Fruit fly (Drosophila melanogaster) whole organism, embryonic: ENCODE measurements around the gene Cpr76Bb.

Source experiments
- Ada2b ChIP-seq: fragments of 200-800 bp; sonication (Bioruptor generic); IDR thresholded peaks from 2 replicates; pipeline ENCODE4 v1.3.6; 2022; ENCODE audit warnings: missing biosample characterization, missing genetic modification characterization
- B-H1 ChIP-seq: fragments of 200-800 bp; sonication (Bioruptor generic); IDR thresholded peaks from 3 replicates; pipeline ENCODE4 v1.3.6; 2022; ENCODE audit warnings: missing biosample characterization, missing genetic modification characterization
- CG12071 ChIP-seq: fragments of 200-800 bp; sonication (Bioruptor generic); optimal IDR thresholded peaks from 3 replicates; lab custom pipeline; 2018; ENCODE audit warnings: missing biosample characterization, mild to moderate bottlenecking, missing genetic modification characterization
- CG13424 ChIP-seq: fragments of 200-800 bp; sonication (Bioruptor generic); optimal IDR thresholded peaks from 2 replicates; lab custom pipeline; 2019; ENCODE audit warnings: missing biosample characterization, mild to moderate bottlenecking, missing genetic modification characterization, moderate library complexity
- CG1529 ChIP-seq: fragments of 200-800 bp; sonication (Bioruptor generic); optimal IDR thresholded peaks from 3 replicates; lab custom pipeline; 2018; ENCODE audit warnings: missing biosample characterization, missing genetic modification characterization
- CG15601 ChIP-seq: fragments of 200-800 bp; sonication (Bioruptor generic); optimal IDR thresholded peaks from 3 replicates; lab custom pipeline; 2019; ENCODE audit warnings: missing biosample characterization, mild to moderate bottlenecking, missing genetic modification characterization, moderate library complexity
- CG17385 ChIP-seq: fragments of 200-800 bp; sonication (Bioruptor generic); optimal IDR thresholded peaks from 3 replicates; lab custom pipeline; 2018; ENCODE audit warnings: missing biosample characterization, mild to moderate bottlenecking, missing genetic modification characterization
- CG17568 ChIP-seq: fragments of 200-800 bp; sonication (Bioruptor generic); optimal IDR thresholded peaks from 2 replicates; lab custom pipeline; 2018; ENCODE audit warnings: missing biosample characterization, mild to moderate bottlenecking, missing genetic modification characterization, moderate library complexity
- CG17912 ChIP-seq: fragments of 200-800 bp; sonication (Bioruptor generic); optimal IDR thresholded peaks from 2 replicates; lab custom pipeline; 2018; ENCODE audit warnings: missing biosample characterization, mild to moderate bottlenecking, missing genetic modification characterization
- CG2875 ChIP-seq: fragments of 200-800 bp; sonication (Bioruptor generic); optimal IDR thresholded peaks from 2 replicates; lab custom pipeline; 2017; ENCODE audit warnings: missing biosample characterization, mild to moderate bottlenecking, missing genetic modification characterization, missing genetic modification reagents
- CG31388 ChIP-seq: fragments of 200-800 bp; sonication (Bioruptor generic); optimal IDR thresholded peaks from 2 replicates; lab custom pipeline; 2016; ENCODE audit warnings: missing biosample characterization, missing genetic modification characterization
- CG3163 ChIP-seq: fragments of 200-800 bp; sonication (Bioruptor generic); optimal IDR thresholded peaks from 3 replicates; lab custom pipeline; 2016; ENCODE audit warnings: missing biosample characterization, missing genetic modification characterization
- CG3407 ChIP-seq: fragments of 200-800 bp; sonication (Bioruptor generic); optimal IDR thresholded peaks from 2 replicates; lab custom pipeline; 2018; ENCODE audit warnings: missing biosample characterization, mild to moderate bottlenecking, missing genetic modification characterization
- CG34376 ChIP-seq: fragments of 200-800 bp; sonication (Bioruptor generic); optimal IDR thresholded peaks from 2 replicates; lab custom pipeline; 2018; ENCODE audit warnings: missing biosample characterization, mild to moderate bottlenecking, missing genetic modification characterization
- CG4820 ChIP-seq: fragments of 200-800 bp; sonication (Bioruptor generic); optimal IDR thresholded peaks from 3 replicates; lab custom pipeline; 2016; ENCODE audit warnings: missing biosample characterization, missing genetic modification characterization
- CG7372 ChIP-seq: fragments of 200-800 bp; sonication (Bioruptor generic); IDR thresholded peaks from 2 replicates; pipeline ENCODE4 v1.3.6; 2022; ENCODE audit warnings: missing biosample characterization, missing genetic modification characterization
- CG7987 ChIP-seq: fragments of 200-800 bp; sonication (Bioruptor generic); optimal IDR thresholded peaks from 2 replicates; lab custom pipeline; 2018; ENCODE audit warnings: missing biosample characterization, mild to moderate bottlenecking, missing genetic modification characterization, moderate library complexity
- CG8281 ChIP-seq: fragments of 200-800 bp; sonication (Bioruptor generic); optimal IDR thresholded peaks from 2 replicates; lab custom pipeline; 2018; ENCODE audit warnings: missing biosample characterization, mild to moderate bottlenecking, missing genetic modification characterization, moderate library complexity
- CG8388 ChIP-seq: fragments of 200-800 bp; sonication (Bioruptor generic); optimal IDR thresholded peaks from 2 replicates; lab custom pipeline; 2019; ENCODE audit warnings: missing biosample characterization, mild to moderate bottlenecking, missing genetic modification characterization, moderate library complexity
- CG8944 ChIP-seq: fragments of 200-800 bp; sonication (Bioruptor generic); optimal IDR thresholded peaks from 3 replicates; lab custom pipeline; 2016; ENCODE audit warnings: missing biosample characterization, missing genetic modification characterization
- CG9727 ChIP-seq: fragments of 200-800 bp; sonication (Bioruptor generic); optimal IDR thresholded peaks from 3 replicates; lab custom pipeline; 2017; ENCODE audit warnings: missing biosample characterization, mild to moderate bottlenecking, missing genetic modification characterization
- CkIIα-i1 ChIP-seq: fragments of 200-800 bp; sonication (Bioruptor generic); IDR thresholded peaks from 2 replicates; pipeline ENCODE4 v1.3.6; 2022; ENCODE audit warnings: missing biosample characterization, missing genetic modification characterization
- Dip3 ChIP-seq: fragments of 200-800 bp; sonication (Bioruptor generic); optimal IDR thresholded peaks from 3 replicates; lab custom pipeline; 2016; ENCODE audit warnings: missing biosample characterization, missing genetic modification characterization
- Eip74EF ChIP-seq, 2 experiments: fragments of 200-800 bp in 1 of 2; fragments of >200 bp in 1 of 2; sonication (Bioruptor generic) in 1 of 2; optimal IDR thresholded peaks; 2 replicates each; lab custom pipeline; 2017 to 2019; ENCODE audit warnings: missing biosample characterization in 2 of 2, missing genetic modification characterization in 2 of 2, mild to moderate bottlenecking in 1 of 2, moderate library complexity in 1 of 2
- HLH54F ChIP-seq: fragments of 200-800 bp; sonication (Bioruptor generic); optimal IDR thresholded peaks from 3 replicates; lab custom pipeline; 2016; ENCODE audit warnings: missing biosample characterization, missing genetic modification characterization
- MTF-1 ChIP-seq: fragments of 200-800 bp; sonication (Bioruptor generic); optimal IDR thresholded peaks from 2 replicates; lab custom pipeline; 2018; ENCODE audit warnings: missing biosample characterization, mild to moderate bottlenecking, missing genetic modification characterization, borderline replicate concordance
- Oli ChIP-seq: fragments of 200-800 bp; sonication (Bioruptor generic); optimal IDR thresholded peaks from 2 replicates; lab custom pipeline; 2018; ENCODE audit warnings: missing biosample characterization, mild to moderate bottlenecking, missing genetic modification characterization, moderate library complexity
- Optix ChIP-seq: fragments of 200-800 bp; sonication (Bioruptor generic); IDR thresholded peaks from 3 replicates; pipeline ENCODE4 v1.3.6; 2022; ENCODE audit warnings: missing biosample characterization, missing genetic modification characterization
- Rfx ChIP-seq: fragments of 200-800 bp; sonication (Bioruptor generic); IDR thresholded peaks from 2 replicates; pipeline ENCODE4 v1.3.6; 2022; ENCODE audit warnings: missing biosample characterization, missing genetic modification characterization
- Sin3A ChIP-seq: fragments of >200 bp; optimal IDR thresholded peaks from 2 replicates; lab custom pipeline; 2018
- Sox102F ChIP-seq: fragments of 200-800 bp; sonication (Bioruptor generic); optimal IDR thresholded peaks from 2 replicates; lab custom pipeline; 2018; ENCODE audit warnings: missing biosample characterization, mild to moderate bottlenecking, missing genetic modification characterization, moderate library complexity
- Xbp1 ChIP-seq: fragments of 200-800 bp; sonication (Bioruptor generic); optimal IDR thresholded peaks from 3 replicates; lab custom pipeline; 2016; ENCODE audit warnings: missing biosample characterization, mild to moderate bottlenecking, missing genetic modification characterization
- btn ChIP-seq: fragments of 200-800 bp; sonication (Bioruptor generic); optimal IDR thresholded peaks from 2 replicates; lab custom pipeline; 2016; ENCODE audit warnings: missing biosample characterization, missing genetic modification characterization
- dimm ChIP-seq: fragments of 200-800 bp; sonication (Bioruptor generic); IDR thresholded peaks from 2 replicates; pipeline ENCODE4 v1.3.6; 2022; ENCODE audit warnings: missing biosample characterization, missing genetic modification characterization
- dmrt11E ChIP-seq: fragments of 200-800 bp; sonication (Bioruptor generic); optimal IDR thresholded peaks from 3 replicates; lab custom pipeline; 2018; ENCODE audit warnings: missing biosample characterization, mild to moderate bottlenecking, missing genetic modification characterization, moderate library complexity
- dmrt99B ChIP-seq: fragments of 200-800 bp; sonication (Bioruptor generic); optimal IDR thresholded peaks from 2 replicates; lab custom pipeline; 2018; ENCODE audit warnings: missing biosample characterization, mild to moderate bottlenecking, missing genetic modification characterization, moderate library complexity
- dpn ChIP-seq, 2 experiments: fragments of 200-800 bp; sonication (Bioruptor generic); optimal IDR thresholded peaks; 3 replicates each; lab custom pipeline; 2016; ENCODE audit warnings: missing biosample characterization in 2 of 2, missing genetic modification characterization in 2 of 2
- ewg ChIP-seq: fragments of 200-800 bp; sonication (Bioruptor generic); optimal IDR thresholded peaks from 3 replicates; lab custom pipeline; 2017; ENCODE audit warnings: mild to moderate bottlenecking, missing biosample characterization, missing genetic modification reagents, missing genetic modification characterization
- grau ChIP-seq: fragments of 200-800 bp; optimal IDR thresholded peaks from 3 replicates; lab custom pipeline; 2019; ENCODE audit warnings: missing biosample characterization, mild to moderate bottlenecking, missing genetic modification characterization, moderate library complexity
- gsb-n ChIP-seq: fragments of 200-800 bp; sonication (Bioruptor generic); optimal IDR thresholded peaks from 3 replicates; lab custom pipeline; 2018; ENCODE audit warnings: missing biosample characterization, mild to moderate bottlenecking, missing genetic modification characterization
- klu ChIP-seq: fragments of 200-800 bp; sonication (Bioruptor generic); IDR thresholded peaks from 2 replicates; pipeline ENCODE4 v1.3.6; 2022; ENCODE audit warnings: missing biosample characterization, missing genetic modification characterization
- lab ChIP-seq: fragments of 200-800 bp; sonication (Bioruptor generic); optimal IDR thresholded peaks from 3 replicates; lab custom pipeline; 2017; ENCODE audit warnings: missing biosample characterization, missing genetic modification characterization, mild to moderate bottlenecking, moderate library complexity, missing genetic modification reagents
- pb ChIP-seq: fragments of 200-800 bp; sonication (Bioruptor generic); optimal IDR thresholded peaks from 3 replicates; lab custom pipeline; 2016; ENCODE audit warnings: missing biosample characterization, missing genetic modification characterization
- seq ChIP-seq: fragments of 200-800 bp; sonication (Bioruptor generic); IDR thresholded peaks from 2 replicates; pipeline ENCODE4 v1.3.6; 2022; ENCODE audit warnings: missing biosample characterization, missing genetic modification characterization
- so ChIP-seq: fragments of 200-800 bp; sonication (Bioruptor generic); IDR thresholded peaks from 3 replicates; pipeline ENCODE4 v1.3.6; 2022; ENCODE audit warnings: missing biosample characterization, missing genetic modification characterization
- tll ChIP-seq, 2 experiments: fragments of 200-800 bp in 1 of 2; fragments of >200 bp in 1 of 2; sonication (Bioruptor generic) in 1 of 2; optimal IDR thresholded peaks; 2 replicates each; lab custom pipeline; 2017 to 2019; ENCODE audit warnings: missing biosample characterization in 2 of 2, missing genetic modification characterization in 2 of 2, mild to moderate bottlenecking in 1 of 2, moderate library complexity in 1 of 2
- trh ChIP-seq: fragments of 200-800 bp; sonication (Bioruptor generic); optimal IDR thresholded peaks from 2 replicates; lab custom pipeline; 2016; ENCODE audit warnings: missing biosample characterization, missing genetic modification characterization
- tx ChIP-seq: fragments of 200-800 bp; sonication (Bioruptor generic); optimal IDR thresholded peaks from 2 replicates; lab custom pipeline; 2016; ENCODE audit warnings: missing biosample characterization, missing genetic modification characterization
- yki ChIP-seq: fragments of >200 bp; optimal IDR thresholded peaks from 3 replicates; lab custom pipeline; 2018
- zfh1 ChIP-seq: fragments of 200-800 bp; sonication (Bioruptor generic); IDR thresholded peaks from 3 replicates; pipeline ENCODE4 v1.3.6; 2022; ENCODE audit warnings: missing biosample characterization, missing genetic modification characterization

The Cpr76Bb gene

DNA sequence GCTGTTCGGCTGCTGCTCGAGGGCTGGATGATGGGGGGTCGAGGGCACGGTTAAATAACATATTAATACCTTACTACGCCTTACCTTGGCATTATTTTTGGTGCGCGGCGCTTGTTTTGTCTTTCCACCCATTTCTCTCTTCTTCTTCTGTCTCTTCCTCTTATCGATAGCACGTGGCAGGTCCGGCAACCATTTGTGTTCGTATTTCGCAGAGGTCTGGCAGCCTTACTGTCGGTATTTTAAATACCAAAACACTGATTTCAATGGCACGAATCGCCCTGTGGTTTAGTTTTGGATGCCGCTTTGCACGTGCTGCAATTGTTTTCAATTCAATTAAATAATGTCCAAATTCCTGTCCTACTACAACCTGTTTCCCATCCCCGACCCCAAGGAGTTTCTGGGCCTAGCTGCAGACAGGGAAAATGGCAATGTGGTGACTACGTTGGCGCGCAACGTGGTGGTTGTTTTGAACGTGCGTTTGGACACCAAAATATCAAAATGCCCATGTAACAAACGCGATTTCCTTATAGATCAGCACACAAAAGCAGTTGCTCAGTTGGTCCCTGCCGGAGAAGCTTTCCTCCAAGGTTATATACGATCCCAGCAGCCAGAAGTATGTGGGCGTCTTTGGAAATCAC, 32.8 kb downstream of the Cpr76Bb start, which contains the start of the genes Ltn1 and CG9300:
Gene Ltn1 (minus strand): TSS at position 155 of the 638 bp plus-strand sequence.
Gene CG9300 (plus strand): TSS at position 285 of the 638 bp plus-strand sequence.
- TF ChIP-seq CG4820 (no peak), so (GFP tag; lab: Robert Waterston, UW) (0 out of 3 replicates have a peak, but pooled peaks have one; percentile 44), klu (no peak), CG31388 (GFP tag; lab: Kevin White, UChicago) (no peak), lab (no peak), Sox102F (no peak), tx (peak; percentile 31), ewg (peak; percentile 61), CG8944 (no peak), CG8281 (tag; lab: Kevin White, UChicago) (no peak), seq (GFP tag; lab: Robert Waterston, UW) (no peak; the same call in 1 of the 2 replicates), Optix (no peak; the same call in 2 of the 3 replicates), pb (GFP tag; lab: Kevin White, UChicago) (peak; percentile 44), MTF-1 (GFP tag; lab: Kevin White, UChicago) (no peak), CG8388 (GFP tag; lab: Kevin White, UChicago) (no peak), CG3407 (no peak), CG9727 (GFP tag; lab: Kevin White, UChicago) (no peak), trh (no peak), dmrt11E (tag; lab: Kevin White, UChicago) (peak; percentile 3), CG17385 (GFP tag; lab: Kevin White, UChicago) (peak; percentile 100), CG15601 (tag; lab: Kevin White, UChicago) (no peak), Sin3A (lab: Kevin White, UChicago) (peak; percentile 83), Oli (tag; lab: Kevin White, UChicago) (no peak), CG17568 (GFP tag; lab: Kevin White, UChicago) (no peak), CG3163 (GFP tag; lab: Kevin White, UChicago) (peak; percentile 18), grau (tag; lab: Kevin White, UChicago) (no peak), Ada2b (no peak), CG12071 (GFP tag; lab: Kevin White, UChicago) (no peak), CG34376 (GFP tag; lab: Kevin White, UChicago) (peak; percentile 52), Rfx (GFP tag; lab: Robert Waterston, UW) (peak; percentile 58), Xbp1 (GFP tag; lab: Kevin White, UChicago) (peak; percentile 33), CG1529 (GFP tag; lab: Kevin White, UChicago) (no peak), dpn (GFP tag; optimal IDR thresholded peaks at IDR 0.05; lab: Kevin White, UChicago) (peak; percentile 30 to 35), CG2875 (GFP tag; lab: Kevin White, UChicago) (no peak), CG17912 (GFP tag; lab: Kevin White, UChicago) (peak; percentile 24), dimm (GFP tag; lab: Robert Waterston, UW) (no peak), tll (GFP tag; optimal IDR thresholded peaks at IDR 0.05; lab: Kevin White, UChicago) (no peak), Eip74EF (GFP tag; optimal IDR thresholded peaks at IDR 0.05; lab: Kevin White, UChicago) (no peak), CG7372 (GFP tag; lab: Robert Waterston, UW) (no peak), dmrt99B (tag; lab: Kevin White, UChicago) (no peak), CG13424 (tag; lab: Kevin White, UChicago) (no peak), gsb-n (tag; lab: Kevin White, UChicago) (no peak), CG7987 (GFP tag; lab: Kevin White, UChicago) (peak; percentile 55), Dip3 (GFP tag; lab: Kevin White, UChicago) (no peak), zfh1 (no peak), B-H1 (no peak), btn (GFP tag; lab: Kevin White, UChicago) (no peak), CkIIα-i1 (GFP tag; lab: Robert Waterston, UW) (no peak), HLH54F (GFP tag; lab: Kevin White, UChicago) (peak; percentile 26), yki (lab: Kevin White, UChicago) (no peak)
